Fruit fly (Drosophila melanogaster) whole organism, prepupa: ENCODE results near the gene CG43232.

Experiments
- CG1621 ChIP-seq: fragments of 200-800 bp; sonication (Bioruptor generic); optimal IDR thresholded peaks from 3 replicates; lab custom pipeline; 2018; ENCODE audit warnings: missing biosample characterization, mild to moderate bottlenecking, missing genetic modification characterization
- CG16779 ChIP-seq: fragments of 200-800 bp; sonication (Bioruptor generic); optimal IDR thresholded peaks from 3 replicates; lab custom pipeline; 2017; ENCODE audit warnings: missing biosample characterization, mild to moderate bottlenecking, missing genetic modification characterization
- CG3032 ChIP-seq: fragments of 200-800 bp; optimal IDR thresholded peaks from 2 replicates; lab custom pipeline; 2019; ENCODE audit warnings: missing biosample characterization, mild to moderate bottlenecking, missing genetic modification characterization, moderate library complexity
- CG3919 ChIP-seq: fragments of 200-800 bp; sonication (Bioruptor generic); optimal IDR thresholded peaks from 3 replicates; lab custom pipeline; 2016; ENCODE audit warnings: missing biosample characterization, missing genetic modification characterization
- CG6163 ChIP-seq: fragments of 200-800 bp; sonication (Bioruptor generic); IDR thresholded peaks from 3 replicates; pipeline ENCODE4 v1.3.6; 2022; ENCODE audit warnings: missing biosample characterization, missing genetic modification characterization
- CG8119 ChIP-seq: fragments of 200-800 bp; sonication (Bioruptor generic); IDR thresholded peaks from 3 replicates; pipeline ENCODE4 v1.3.6; 2022; ENCODE audit warnings: missing biosample characterization, missing genetic modification characterization
- Gug ChIP-seq: fragments of 200-800 bp; sonication (Bioruptor generic); IDR thresholded peaks from 2 replicates; pipeline ENCODE4 v1.3.6; 2022; ENCODE audit warnings: missing biosample characterization, missing genetic modification characterization
- Smox ChIP-seq: fragments of 200-800 bp; sonication (Bioruptor generic); optimal IDR thresholded peaks from 3 replicates; lab custom pipeline; 2016; ENCODE audit warnings: missing biosample characterization, missing genetic modification characterization
- lz ChIP-seq: fragments of 200-800 bp; sonication (Bioruptor generic); optimal IDR thresholded peaks from 3 replicates; lab custom pipeline; 2016; ENCODE audit warnings: missing biosample characterization, missing genetic modification characterization

DNA sequence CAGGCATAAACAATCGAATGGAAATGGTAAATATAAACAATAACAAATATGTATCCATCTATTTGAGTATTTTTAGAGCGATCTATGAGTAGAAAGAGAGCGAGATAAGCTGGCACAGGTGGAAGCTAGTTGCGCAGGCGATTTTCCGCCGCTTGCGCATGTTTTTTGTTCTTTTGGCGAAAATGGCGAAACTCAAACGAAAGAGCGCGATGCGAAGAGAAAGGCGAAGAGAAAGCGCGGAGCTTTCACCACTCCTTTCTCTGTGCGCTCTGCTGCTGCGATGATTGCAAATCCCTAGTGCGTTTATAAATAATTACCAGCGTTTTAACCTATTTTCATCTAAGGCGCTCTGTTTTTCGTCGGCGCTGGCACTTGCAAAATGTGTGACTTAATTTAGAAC lies 9.8 kb downstream of the CG43232 start:
- no peak for TF ChIP-seq CG3919 (GFP tag; lab: Kevin White, UChicago)
- TF ChIP-seq CG6163 (GFP tag; lab: Robert Waterston, UW), result no peak
- TF ChIP-seq lz (GFP tag; lab: Kevin White, UChicago), result no peak
- TF ChIP-seq CG16779 (tag; lab: Kevin White, UChicago), result no peak
- no peak for TF ChIP-seq CG8119 (GFP tag; lab: Robert Waterston, UW)
- no peak for TF ChIP-seq Smox
- no peak for TF ChIP-seq Gug (GFP tag; lab: Robert Waterston, UW)
- TF ChIP-seq CG1621 (tag; lab: Kevin White, UChicago), result no peak
- no peak for TF ChIP-seq CG3032
